Fruit fly (Drosophila melanogaster) whole organism, embryonic: Measurements from ENCODE around the gene CG33282.

ENCODE experiments used
- CG10654 ChIP-seq: fragments of 200-800 bp; sonication (Bioruptor generic); optimal IDR thresholded peaks from 2 replicates; lab custom pipeline; 2016; ENCODE audit warnings: missing biosample characterization, missing genetic modification characterization
- CG10959 ChIP-seq: fragments of 200-800 bp; sonication (Bioruptor generic); IDR thresholded peaks from 2 replicates; pipeline ENCODE4 v1.3.6; 2022; ENCODE audit warnings: missing biosample characterization, missing genetic modification characterization
- CG11398 ChIP-seq: fragments of 200-800 bp; sonication (Bioruptor generic); optimal IDR thresholded peaks from 2 replicates; lab custom pipeline; 2016; ENCODE audit warnings: missing biosample characterization, missing genetic modification characterization
- CG14050 ChIP-seq: fragments of 200-800 bp; sonication (Bioruptor generic); IDR thresholded peaks from 3 replicates; pipeline ENCODE4 v1.3.6; 2022; ENCODE audit warnings: missing biosample characterization, missing genetic modification characterization
- CG14667 ChIP-seq: fragments of 200-800 bp; sonication (Bioruptor generic); IDR thresholded peaks from 2 replicates; pipeline ENCODE4 v1.3.6; 2022; ENCODE audit warnings: missing biosample characterization, missing genetic modification characterization
- CG14860 ChIP-seq: fragments of 200-800 bp; sonication (Bioruptor generic); IDR thresholded peaks from 3 replicates; pipeline ENCODE4 v1.3.6; 2022; ENCODE audit warnings: missing biosample characterization, missing genetic modification characterization; ENCODE audit not compliant: partially characterized antibody
- CG15696 ChIP-seq: fragments of 200-800 bp; sonication (Bioruptor generic); optimal IDR thresholded peaks from 2 replicates; lab custom pipeline; 2019; ENCODE audit warnings: missing biosample characterization, mild to moderate bottlenecking, missing genetic modification characterization, moderate library complexity
- CG1792 ChIP-seq: fragments of 200-800 bp; sonication (Bioruptor generic); optimal IDR thresholded peaks from 2 replicates; lab custom pipeline; 2016; ENCODE audit warnings: missing biosample characterization, missing genetic modification characterization
- CG18476 ChIP-seq: fragments of 200-800 bp; sonication (Bioruptor generic); optimal IDR thresholded peaks from 2 replicates; lab custom pipeline; 2016; ENCODE audit warnings: missing biosample characterization, mild to moderate bottlenecking, missing genetic modification characterization
- CG2199 ChIP-seq: fragments of 200-800 bp; sonication (Bioruptor generic); IDR thresholded peaks from 3 replicates; pipeline ENCODE4 v1.3.6; 2022; ENCODE audit warnings: missing biosample characterization, missing genetic modification characterization
- CG31441 ChIP-seq: fragments of 200-800 bp; sonication (Bioruptor generic); IDR thresholded peaks from 2 replicates; pipeline ENCODE4 v1.3.6; 2022; ENCODE audit warnings: missing biosample characterization, missing genetic modification characterization
- CG3726 ChIP-seq: fragments of 200-800 bp; sonication (Bioruptor generic); IDR thresholded peaks from 3 replicates; pipeline ENCODE4, ENCODE4 v1.3.6; 2022; ENCODE audit warnings: missing biosample characterization, missing genetic modification characterization
- CG4424 ChIP-seq: fragments of 200-800 bp; sonication (Bioruptor generic); optimal IDR thresholded peaks from 3 replicates; lab custom pipeline; 2016; ENCODE audit warnings: missing biosample characterization, missing genetic modification characterization
- CG5245 ChIP-seq: fragments of 200-800 bp; sonication (Bioruptor generic); optimal IDR thresholded peaks from 3 replicates; lab custom pipeline; 2016; ENCODE audit warnings: missing biosample characterization, missing genetic modification characterization
- CG6854 ChIP-seq: fragments of 200-800 bp; sonication (Bioruptor generic); optimal IDR thresholded peaks from 3 replicates; lab custom pipeline; 2017; ENCODE audit warnings: missing biosample characterization, mild to moderate bottlenecking, missing genetic modification characterization
- CG7745 ChIP-seq: fragments of 200-800 bp; sonication (Bioruptor generic); optimal IDR thresholded peaks from 2 replicates; lab custom pipeline; 2018; ENCODE audit warnings: missing biosample characterization, mild to moderate bottlenecking, missing genetic modification characterization, moderate library complexity
- CG8944 ChIP-seq: fragments of 200-800 bp; sonication (Bioruptor generic); optimal IDR thresholded peaks from 3 replicates; lab custom pipeline; 2016; ENCODE audit warnings: missing biosample characterization, missing genetic modification characterization
- CG9727 ChIP-seq: fragments of 200-800 bp; sonication (Bioruptor generic); optimal IDR thresholded peaks from 3 replicates; lab custom pipeline; 2017; ENCODE audit warnings: missing biosample characterization, mild to moderate bottlenecking, missing genetic modification characterization
- CHES-1-like ChIP-seq: fragments of 200-800 bp; sonication (Bioruptor generic); optimal IDR thresholded peaks from 2 replicates; lab custom pipeline; 2016; ENCODE audit warnings: missing biosample characterization, missing genetic modification characterization
- CrebB ChIP-seq: fragments of 200-800 bp; sonication (Bioruptor generic); optimal IDR thresholded peaks from 3 replicates; lab custom pipeline; 2018; ENCODE audit warnings: missing biosample characterization, mild to moderate bottlenecking, missing genetic modification characterization
- Gsc ChIP-seq: fragments of 200-800 bp; sonication (Bioruptor generic); IDR thresholded peaks from 2 replicates; pipeline ENCODE4 v1.3.6; 2022; ENCODE audit warnings: missing biosample characterization, missing genetic modification characterization
- HLH4C ChIP-seq: fragments of 200-800 bp; sonication (Bioruptor generic); IDR thresholded peaks from 3 replicates; pipeline ENCODE4 v1.3.6; 2022; ENCODE audit warnings: missing biosample characterization, missing genetic modification characterization; ENCODE audit not compliant: partially characterized antibody
- Hand ChIP-seq: fragments of 200-800 bp; sonication (Bioruptor generic); optimal IDR thresholded peaks from 2 replicates; lab custom pipeline; 2017; ENCODE audit warnings: mild to moderate bottlenecking, missing biosample characterization, missing genetic modification reagents, missing genetic modification characterization
- Hmr ChIP-seq: fragments of 200-800 bp; sonication (Bioruptor generic); optimal IDR thresholded peaks from 3 replicates; lab custom pipeline; 2017; ENCODE audit warnings: mild to moderate bottlenecking, missing biosample characterization, missing genetic modification reagents, missing genetic modification characterization
- Hr39 ChIP-seq: fragments of >200 bp; optimal IDR thresholded peaks from 2 replicates; lab custom pipeline; 2017
- Max ChIP-seq: fragments of 200-800 bp; sonication (Bioruptor generic); optimal IDR thresholded peaks from 2 replicates; lab custom pipeline; 2016; ENCODE audit warnings: missing biosample characterization, mild to moderate bottlenecking, missing genetic modification characterization
- Meics ChIP-seq: fragments of 200-800 bp; sonication (Bioruptor generic); optimal IDR thresholded peaks from 2 replicates; lab custom pipeline; 2017; ENCODE audit warnings: missing biosample characterization, mild to moderate bottlenecking, missing genetic modification characterization
- Nf-YA ChIP-seq: fragments of 200-800 bp; sonication (Bioruptor generic); IDR thresholded peaks from 2 replicates; pipeline ENCODE4 v1.3.6; 2022; ENCODE audit warnings: missing biosample characterization, missing genetic modification characterization
- Oaz ChIP-seq: fragments of 200-800 bp; sonication (Bioruptor generic); IDR thresholded peaks from 2 replicates; pipeline ENCODE4 v1.3.6; 2022; ENCODE audit warnings: missing biosample characterization, missing genetic modification characterization
- Oli ChIP-seq: fragments of 200-800 bp; sonication (Bioruptor generic); optimal IDR thresholded peaks from 2 replicates; lab custom pipeline; 2018; ENCODE audit warnings: missing biosample characterization, mild to moderate bottlenecking, missing genetic modification characterization, moderate library complexity
- TFAM ChIP-seq: fragments of 200-800 bp; sonication (Bioruptor generic); optimal IDR thresholded peaks from 2 replicates; lab custom pipeline; 2017; ENCODE audit warnings: missing biosample characterization, missing genetic modification characterization, inconsistent platforms
- al ChIP-seq: fragments of 200-800 bp; sonication (Bioruptor generic); IDR thresholded peaks from 2 replicates; pipeline ENCODE4 v1.3.6; 2022; ENCODE audit warnings: missing biosample characterization, missing genetic modification characterization
- cas ChIP-seq: fragments of 200-800 bp; sonication (Bioruptor generic); IDR thresholded peaks from 2 replicates; pipeline ENCODE4 v1.3.6; 2022; ENCODE audit warnings: missing biosample characterization, missing genetic modification characterization
- cg ChIP-seq: fragments of 200-800 bp; sonication (Bioruptor generic); optimal IDR thresholded peaks from 3 replicates; lab custom pipeline; 2019; ENCODE audit warnings: missing biosample characterization, mild to moderate bottlenecking, missing genetic modification characterization, moderate library complexity
- corto ChIP-seq: fragments of 200-800 bp; sonication (Bioruptor generic); optimal IDR thresholded peaks from 2 replicates; lab custom pipeline; 2016; ENCODE audit warnings: missing biosample characterization, mild to moderate bottlenecking, missing genetic modification characterization, moderate library complexity
- disco-r ChIP-seq: fragments of 200-800 bp; sonication (Bioruptor generic); optimal IDR thresholded peaks from 2 replicates; lab custom pipeline; 2016; ENCODE audit warnings: missing biosample characterization, missing genetic modification characterization
- dmrt11E ChIP-seq: fragments of 200-800 bp; sonication (Bioruptor generic); optimal IDR thresholded peaks from 3 replicates; lab custom pipeline; 2018; ENCODE audit warnings: missing biosample characterization, mild to moderate bottlenecking, missing genetic modification characterization, moderate library complexity
- exex ChIP-seq: fragments of 200-800 bp; sonication (Bioruptor generic); optimal IDR thresholded peaks from 4 replicates; lab custom pipeline; 2018; ENCODE audit warnings: missing biosample characterization, mild to moderate bottlenecking, missing genetic modification characterization, moderate library complexity
- fd3F ChIP-seq: fragments of 200-800 bp; sonication (Bioruptor generic); optimal IDR thresholded peaks from 2 replicates; lab custom pipeline; 2018; ENCODE audit warnings: missing biosample characterization, mild to moderate bottlenecking, missing genetic modification characterization, moderate library complexity
- insv ChIP-seq, 2 experiments: fragments of 200-800 bp; sonication (Bioruptor generic); optimal IDR thresholded peaks; 3 replicates each; lab custom pipeline; 2016 to 2018; ENCODE audit warnings: missing biosample characterization in 2 of 2, missing genetic modification characterization in 2 of 2
- klu ChIP-seq: fragments of 200-800 bp; sonication (Bioruptor generic); IDR thresholded peaks from 2 replicates; pipeline ENCODE4 v1.3.6; 2022; ENCODE audit warnings: missing biosample characterization, missing genetic modification characterization
- otp ChIP-seq: fragments of 200-800 bp; sonication (Bioruptor generic); IDR thresholded peaks from 3 replicates; pipeline ENCODE4, ENCODE4 v1.3.6; 2022; ENCODE audit warnings: missing biosample characterization, missing genetic modification characterization
- pzg ChIP-seq: fragments of 200-800 bp; sonication (Bioruptor generic); optimal IDR thresholded peaks from 3 replicates; lab custom pipeline; 2018; ENCODE audit warnings: missing biosample characterization, mild to moderate bottlenecking, missing genetic modification characterization, moderate library complexity
- schlank ChIP-seq: fragments of 200-800 bp; sonication (Bioruptor generic); optimal IDR thresholded peaks from 2 replicates; lab custom pipeline; 2018; ENCODE audit warnings: missing biosample characterization, mild to moderate bottlenecking, missing genetic modification characterization
- slou ChIP-seq: fragments of 200-800 bp; sonication (Bioruptor generic); optimal IDR thresholded peaks from 3 replicates; lab custom pipeline; 2016; ENCODE audit warnings: missing biosample characterization, missing genetic modification characterization
- tin ChIP-seq: fragments of 200-800 bp; sonication (Bioruptor generic); optimal IDR thresholded peaks from 3 replicates; lab custom pipeline; 2016; ENCODE audit warnings: missing biosample characterization, missing genetic modification characterization
- tll ChIP-seq, 2 experiments: fragments of 200-800 bp in 1 of 2; fragments of >200 bp in 1 of 2; sonication (Bioruptor generic) in 1 of 2; optimal IDR thresholded peaks; 2 replicates each; lab custom pipeline; 2017 to 2019; ENCODE audit warnings: missing biosample characterization in 2 of 2, missing genetic modification characterization in 2 of 2, mild to moderate bottlenecking in 1 of 2, moderate library complexity in 1 of 2
- vfl ChIP-seq: fragments of 200-800 bp; sonication (Bioruptor generic); optimal IDR thresholded peaks from 2 replicates; lab custom pipeline; 2016; ENCODE audit warnings: missing biosample characterization, missing genetic modification characterization
- vvl ChIP-seq: fragments of 200-800 bp; sonication (Bioruptor generic); IDR thresholded peaks from 2 replicates; pipeline ENCODE4 v1.3.6; 2022; ENCODE audit warnings: missing biosample characterization, missing genetic modification characterization
- zen2 ChIP-seq: fragments of 200-800 bp; sonication (Bioruptor generic); IDR thresholded peaks from 3 replicates; pipeline ENCODE4 v1.3.6; 2022; ENCODE audit warnings: missing biosample characterization, missing genetic modification characterization; ENCODE audit not compliant: partially characterized antibody

Gene CG33282

DNA sequence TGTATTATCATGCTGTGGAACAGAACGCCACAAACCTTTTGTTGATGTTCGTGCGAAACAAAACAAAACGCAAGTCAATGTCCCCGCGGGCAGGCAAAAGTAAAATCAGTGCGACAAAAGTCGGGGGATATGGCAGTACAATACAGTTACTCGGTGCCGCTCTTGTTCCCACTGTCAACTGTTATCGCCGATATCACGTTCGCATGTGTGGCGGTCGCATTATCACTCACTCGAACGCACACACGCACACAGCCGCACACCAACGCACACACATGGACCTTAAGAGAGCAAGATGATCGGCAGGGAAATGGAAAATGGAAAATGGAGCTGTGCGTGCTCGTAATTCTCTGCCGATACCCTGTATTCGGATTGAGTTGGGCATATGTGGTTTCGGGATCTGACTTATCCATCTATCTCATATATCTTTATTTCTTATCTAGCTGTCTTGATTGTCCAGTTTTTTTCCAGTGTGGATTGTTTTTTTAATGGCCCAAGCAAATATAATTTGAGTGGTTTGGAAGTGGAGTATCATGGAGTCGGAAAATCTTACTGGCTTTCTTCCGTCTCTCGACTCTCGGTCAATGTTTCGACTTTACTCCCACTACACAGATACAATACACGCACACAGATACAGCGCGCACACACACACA lies 11.0 kb downstream of the CG33282 start (continued):
- no peak for TF ChIP-seq tll (GFP tag; optimal IDR thresholded peaks at IDR 0.05; lab: Kevin White, UChicago)
- no peak for TF ChIP-seq Hr39 (lab: Kevin White, UChicago)
- TF ChIP-seq CG4424 (GFP tag; lab: Kevin White, UChicago) = peak; percentile 91
- TF ChIP-seq Gsc (GFP tag; lab: Robert Waterston, UW) = peak; percentile 77
- peak; percentile 18; the same call in 1 of the 3 replicates for TF ChIP-seq CG14050 (GFP tag; lab: Robert Waterston, UW)
- no peak for TF ChIP-seq HLH4C (GFP tag; lab: Robert Waterston, UW)
- peak; percentile 80 for TF ChIP-seq CG10654 (GFP tag; lab: Kevin White, UChicago)
- no peak for TF ChIP-seq al
- TF ChIP-seq fd3F (GFP tag; lab: Kevin White, UChicago) = no peak
- TF ChIP-seq CG31441 = peak; percentile 84
- peak; percentile 67; the same call in 1 of the 3 replicates for TF ChIP-seq CG2199
- TF ChIP-seq Hand (GFP tag; lab: Kevin White, UChicago) = no peak
- peak; percentile 58 for TF ChIP-seq CG18476 (GFP tag; lab: Kevin White, UChicago)
- no peak for TF ChIP-seq klu
- peak; percentile 93 for TF ChIP-seq CG8944 (GFP tag; lab: Kevin White, UChicago)
- TF ChIP-seq CHES-1-like (GFP tag; lab: Kevin White, UChicago) = peak; percentile 45
- no peak for TF ChIP-seq vfl (GFP tag; lab: Kevin White, UChicago)
- TF ChIP-seq CG1792 (GFP tag; lab: Kevin White, UChicago) = peak; percentile 63
- no peak for TF ChIP-seq corto (GFP tag; lab: Kevin White, UChicago)
- peak; percentile 50 for TF ChIP-seq Max
- peak; percentile 65 for TF ChIP-seq Nf-YA (GFP tag; lab: Robert Waterston, UW)
- peak; percentile 52 for TF ChIP-seq CG9727
- TF ChIP-seq CG6854 (GFP tag; lab: Kevin White, UChicago) = no peak
- TF ChIP-seq CG10959 (GFP tag; lab: Robert Waterston, UW) = peak; percentile 76
- no peak for TF ChIP-seq insv (GFP tag; optimal IDR thresholded peaks at IDR 0.05; lab: Kevin White, UChicago)
- TF ChIP-seq exex = no peak
- TF ChIP-seq CrebB (tag; lab: Kevin White, UChicago) = no peak
- TF ChIP-seq disco-r = peak; percentile 65
- peak; percentile 79 for TF ChIP-seq CG11398 (GFP tag; lab: Kevin White, UChicago)
- TF ChIP-seq cg (GFP tag; lab: Kevin White, UChicago) = peak; percentile 75
- peak; percentile 74 for TF ChIP-seq Oli
- TF ChIP-seq slou (GFP tag; lab: Kevin White, UChicago) = peak; percentile 6
- TF ChIP-seq CG3726 (GFP tag; lab: Robert Waterston, UW) = peak; percentile 81; the same call in 2 of the 3 replicates
- TF ChIP-seq Oaz (GFP tag; lab: Robert Waterston, UW) = no peak
- TF ChIP-seq TFAM = peak; percentile 28
- TF ChIP-seq otp = peak; percentile 85
- no peak for TF ChIP-seq schlank
- TF ChIP-seq tin (GFP tag; lab: Kevin White, UChicago) = peak; percentile 85
- no peak for TF ChIP-seq zen2 (GFP tag; lab: Robert Waterston, UW)
- TF ChIP-seq pzg = no peak
- TF ChIP-seq CG15696 (tag; lab: Kevin White, UChicago) = peak; percentile 33
- TF ChIP-seq CG5245 (GFP tag; lab: Kevin White, UChicago) = peak; percentile 78
- no peak for TF ChIP-seq Meics (GFP tag; lab: Kevin White, UChicago)
- TF ChIP-seq dmrt11E = peak; percentile 84
- TF ChIP-seq CG7745 = no peak
- peak; percentile 41 for TF ChIP-seq Hmr (GFP tag; lab: Kevin White, UChicago)
- no peak for TF ChIP-seq CG14860 (GFP tag; lab: Robert Waterston, UW)
- peak; percentile 72 for TF ChIP-seq CG14667
- no peak for TF ChIP-seq cas
- TF ChIP-seq vvl (GFP tag; lab: Robert Waterston, UW) = peak; percentile 90
